Worm (Caenorhabditis elegans) whole organism, late embryonic: Measurements from ENCODE around the gene zyg-1.

Experiments
- C38D4.7 ChIP-seq: fragments of 200-800 bp; sonication (Bioruptor generic); optimal IDR thresholded peaks from 2 replicates; lab custom pipeline; 2018; ENCODE audit warnings: mild to moderate bottlenecking, missing genetic modification characterization, moderate library complexity, missing compliant biosample characterization
- T23F11.4 ChIP-seq: fragments of 200-800 bp; sonication (Bioruptor generic); optimal IDR thresholded peaks from 2 replicates; lab custom pipeline; 2018; ENCODE audit warnings: mild to moderate bottlenecking, missing genetic modification characterization, missing compliant biosample characterization
- Y22D7AL.16 ChIP-seq: sonication (generic microtip); optimal IDR thresholded peaks from 2 replicates; lab custom pipeline; 2016; ENCODE audit warnings: missing genetic modification characterization, missing compliant biosample characterization
- ceh-14 ChIP-seq: sonication (generic microtip); optimal IDR thresholded peaks from 2 replicates; lab custom pipeline; 2016; ENCODE audit warnings: missing genotype, missing genetic modification characterization, missing compliant biosample characterization
- ceh-18 ChIP-seq: sonication (generic microtip); optimal IDR thresholded peaks from 2 replicates; lab custom pipeline; 2016; ENCODE audit warnings: missing genetic modification characterization, missing compliant biosample characterization
- ceh-2 ChIP-seq: sonication (generic microtip); optimal IDR thresholded peaks from 2 replicates; lab custom pipeline; 2016; ENCODE audit warnings: missing genotype, missing genetic modification characterization, missing compliant biosample characterization
- ceh-24 ChIP-seq: sonication (generic microtip); optimal IDR thresholded peaks from 2 replicates; lab custom pipeline; 2016; ENCODE audit warnings: mild to moderate bottlenecking, missing genetic modification characterization, missing compliant biosample characterization
- ceh-31 ChIP-seq: sonication (generic microtip); optimal IDR thresholded peaks from 2 replicates; lab custom pipeline; 2016; ENCODE audit warnings: missing genetic modification characterization, missing compliant biosample characterization
- ceh-48 ChIP-seq: sonication (generic microtip); optimal IDR thresholded peaks from 2 replicates; lab custom pipeline; 2016; ENCODE audit warnings: missing genetic modification characterization, inconsistent platforms, missing compliant biosample characterization
- ceh-9 ChIP-seq: sonication (generic microtip); optimal IDR thresholded peaks from 2 replicates; lab custom pipeline; 2016; ENCODE audit warnings: mild to moderate bottlenecking, missing genetic modification characterization, inconsistent platforms, missing compliant biosample characterization
- dmd-4 ChIP-seq: sonication (generic microtip); optimal IDR thresholded peaks from 2 replicates; lab custom pipeline; 2016; ENCODE audit warnings: borderline replicate concordance, missing genetic modification characterization, missing compliant biosample characterization
- dve-1 ChIP-seq: sonication (generic microtip); optimal IDR thresholded peaks from 2 replicates; lab custom pipeline; 2017; ENCODE audit warnings: antibody characterized with exemption, mild to moderate bottlenecking, missing genetic modification characterization, missing compliant biosample characterization
- elt-2 ChIP-seq: sonication (generic microtip); optimal IDR thresholded peaks from 2 replicates; lab custom pipeline; 2016; ENCODE audit warnings: missing genetic modification reagents, missing genetic modification characterization, missing compliant biosample characterization
- eyg-1 ChIP-seq: sonication (generic microtip); optimal IDR thresholded peaks from 2 replicates; lab custom pipeline; 2016; ENCODE audit warnings: missing genotype, missing genetic modification characterization, missing compliant biosample characterization
- fkh-6 ChIP-seq: sonication (generic microtip); optimal IDR thresholded peaks from 2 replicates; lab custom pipeline; 2016; ENCODE audit warnings: missing genetic modification characterization, missing compliant biosample characterization
- hlh-13 ChIP-seq: fragments of 200-800 bp; sonication (Bioruptor generic); optimal IDR thresholded peaks from 2 replicates; lab custom pipeline; 2018; ENCODE audit warnings: mild to moderate bottlenecking, missing genetic modification characterization, missing compliant biosample characterization
- hlh-6 ChIP-seq: sonication (generic microtip); optimal IDR thresholded peaks from 2 replicates; lab custom pipeline; 2016; ENCODE audit warnings: missing genotype, missing genetic modification characterization, missing compliant biosample characterization
- hlh-8 ChIP-seq: sonication (generic microtip); optimal IDR thresholded peaks from 2 replicates; lab custom pipeline; 2016; ENCODE audit warnings: missing genotype, missing genetic modification characterization, missing compliant biosample characterization
- lim-6 ChIP-seq: sonication (generic microtip); optimal IDR thresholded peaks from 2 replicates; lab custom pipeline; 2016; ENCODE audit warnings: missing genetic modification characterization, missing compliant biosample characterization
- lin-11 ChIP-seq: fragments of 200-800 bp; sonication (Bioruptor generic); optimal IDR thresholded peaks from 2 replicates; lab custom pipeline; 2018; ENCODE audit warnings: mild to moderate bottlenecking, missing genetic modification characterization, missing compliant biosample characterization
- madf-2 ChIP-seq: sonication (generic microtip); optimal IDR thresholded peaks from 2 replicates; lab custom pipeline; 2017; ENCODE audit warnings: missing genetic modification characterization, missing compliant biosample characterization
- nfya-1 ChIP-seq: sonication (generic microtip); optimal IDR thresholded peaks from 2 replicates; lab custom pipeline; 2017; ENCODE audit warnings: missing genetic modification characterization, mild to moderate bottlenecking, missing compliant biosample characterization, antibody characterized with exemption, moderate library complexity
- nhr-11 ChIP-seq: fragments of 150-350 bp; optimal IDR thresholded peaks from 2 replicates; lab custom pipeline; 2014; ENCODE audit warnings: missing biosample characterization, missing genetic modification characterization
- nhr-232 ChIP-seq: sonication (generic microtip); optimal IDR thresholded peaks from 2 replicates; lab custom pipeline; 2016; ENCODE audit warnings: missing genetic modification characterization, missing compliant biosample characterization
- odd-2 ChIP-seq: sonication (generic microtip); optimal IDR thresholded peaks from 2 replicates; lab custom pipeline; 2017; ENCODE audit warnings: antibody characterized with exemption, mild to moderate bottlenecking, missing genetic modification characterization, missing compliant biosample characterization
- pag-3 ChIP-seq: sonication (generic microtip); optimal IDR thresholded peaks from 2 replicates; lab custom pipeline; 2016; ENCODE audit warnings: missing compliant biosample characterization, missing genetic modification characterization, borderline replicate concordance
- pat-9 ChIP-seq: fragments of 200-800 bp; sonication (Bioruptor generic); optimal IDR thresholded peaks from 2 replicates; lab custom pipeline; 2018; ENCODE audit warnings: mild to moderate bottlenecking, missing genetic modification characterization, moderate library complexity, missing compliant biosample characterization
- pax-1 ChIP-seq: fragments of 150-350 bp; optimal IDR thresholded peaks from 2 replicates; lab custom pipeline; 2014; ENCODE audit warnings: missing biosample characterization, missing genetic modification characterization
- pqm-1 ChIP-seq: sonication (generic microtip); optimal IDR thresholded peaks from 2 replicates; lab custom pipeline; 2016; ENCODE audit warnings: missing genetic modification characterization, missing compliant biosample characterization
- pros-1 ChIP-seq: fragments of 150-350 bp; optimal IDR thresholded peaks from 2 replicates; lab custom pipeline; 2014; ENCODE audit warnings: missing biosample characterization, missing genetic modification reagents, missing genetic modification characterization
- rnt-1 ChIP-seq: sonication (generic microtip); optimal IDR thresholded peaks from 2 replicates; lab custom pipeline; 2016; ENCODE audit warnings: missing genetic modification characterization, missing compliant biosample characterization
- sdc-2 ChIP-seq: sonication (generic microtip); optimal IDR thresholded peaks from 2 replicates; lab custom pipeline; 2016; ENCODE audit warnings: missing genotype, missing genetic modification characterization, missing compliant biosample characterization
- sox-4 ChIP-seq: sonication (generic microtip); optimal IDR thresholded peaks from 2 replicates; lab custom pipeline; 2017; ENCODE audit warnings: mild to moderate bottlenecking, missing genetic modification characterization, inconsistent platforms, missing compliant biosample characterization
- tbx-7 ChIP-seq: sonication (generic microtip); optimal IDR thresholded peaks from 2 replicates; lab custom pipeline; 2016; ENCODE audit warnings: missing genotype, missing genetic modification characterization, missing compliant biosample characterization
- ttx-3 ChIP-seq: sonication (generic microtip); optimal IDR thresholded peaks from 2 replicates; lab custom pipeline; 2016; ENCODE audit warnings: missing genetic modification reagents, missing genetic modification characterization, missing compliant biosample characterization
- unc-3 ChIP-seq, 2 experiments: fragments of 200-800 bp in 1 of 2; sonication (Bioruptor generic) in 1 of 2; sonication (generic microtip) in 1 of 2; conservative IDR thresholded peaks in 1 of 2; optimal IDR thresholded peaks in 1 of 2; 2 replicates each; pipeline versions ENCODE4 v1.3.6 to Lab custom; 2016 to 2022; ENCODE audit warnings: missing compliant biosample characterization in 2 of 2, missing genetic modification characterization in 2 of 2, missing genetic modification reagents in 1 of 2
- unc-42 ChIP-seq: sonication (generic microtip); optimal IDR thresholded peaks from 2 replicates; lab custom pipeline; 2016; ENCODE audit warnings: missing genotype, missing genetic modification characterization, missing compliant biosample characterization
- unc-86 ChIP-seq: sonication (generic microtip); optimal IDR thresholded peaks from 2 replicates; lab custom pipeline; 2016; ENCODE audit warnings: missing genetic modification characterization, missing compliant biosample characterization
- ztf-16 ChIP-seq: sonication (generic microtip); optimal IDR thresholded peaks from 2 replicates; lab custom pipeline; 2017; ENCODE audit warnings: missing genetic modification characterization, missing compliant biosample characterization

The zyg-1 gene

ce11 chrII:5693893-5694292 lies 44.3 kb downstream of the zyg-1 start, which contains the start of gene C25H3.3:
Gene C25H3.3 (plus strand): TSS chrII:5694193.
- no peak for TF ChIP-seq ttx-3 (tag; lab: Kevin White, UChicago)
- TF ChIP-seq fkh-6, result no peak
- TF ChIP-seq pqm-1 (tag; lab: Kevin White, UChicago), result no peak
- no peak for TF ChIP-seq Y22D7AL.16 (tag; lab: Kevin White, UChicago)
- no peak for TF ChIP-seq hlh-13
- no peak for TF ChIP-seq pat-9
- TF ChIP-seq lin-11 (tag; lab: Kevin White, UChicago), result no peak
- TF ChIP-seq dve-1, result no peak
- TF ChIP-seq pag-3, result no peak

ce11 chrII:5694798-5695197 lies 45.2 kb downstream of the zyg-1 start, which contains the start of gene C25H3.14:
Gene C25H3.14 (plus strand): TSS chrII:5695098.
- TF ChIP-seq unc-3 (GFP tag; conservative IDR thresholded peaks at IDR 0.05; lab: Robert Waterston, UW) (no peak), unc-3 (tag; optimal IDR thresholded peaks at IDR 0.05; lab: Kevin White, UChicago) (no peak), ceh-18 (tag; lab: Kevin White, UChicago) (no peak), nhr-232 (tag; lab: Kevin White, UChicago) (no peak), hlh-6 (tag; lab: Kevin White, UChicago) (no peak), ceh-9 (tag; lab: Kevin White, UChicago) (no peak)

- TF ChIP-seq pros-1 (tag; lab: Kevin White, UChicago) (no peak), T23F11.4 (GFP tag; lab: Kevin White, UChicago) (no peak), pqm-1 (tag; lab: Kevin White, UChicago) (no peak), unc-86 (tag; lab: Kevin White, UChicago) (no peak), dmd-4 (tag; lab: Kevin White, UChicago) (no peak), fkh-6 (no peak), pax-1 (tag; lab: Kevin White, UChicago) (no peak), ceh-31 (tag; lab: Kevin White, UChicago) (no peak), sox-4 (tag; lab: Kevin White, UChicago) (no peak), nhr-232 (tag; lab: Kevin White, UChicago) (no peak), tbx-7 (tag; lab: Kevin White, UChicago) (no peak)
Observed at ce11 chrII:5696218-5696617, 46.7 kb downstream of the zyg-1 start.

- TF ChIP-seq ceh-24 (no peak), ceh-14 (tag; lab: Kevin White, UChicago) (no peak), ztf-16 (tag; lab: Kevin White, UChicago) (no peak), unc-42 (no peak), madf-2 (tag; lab: Kevin White, UChicago) (no peak), unc-3 (GFP tag; conservative IDR thresholded peaks at IDR 0.05; lab: Robert Waterston, UW) (no peak), unc-3 (tag; optimal IDR thresholded peaks at IDR 0.05; lab: Kevin White, UChicago) (no peak), pax-1 (tag; lab: Kevin White, UChicago) (no peak)
Observed at ce11 chrII:5697338-5697737, 47.8 kb downstream of the zyg-1 start.

ce11 chrII:5698254-5698653 lies 48.7 kb downstream of the zyg-1 start:
- peak; percentile 29 for TF ChIP-seq elt-2 (tag; lab: Kevin White, UChicago)
- no peak for TF ChIP-seq C38D4.7 (GFP tag; lab: Kevin White, UChicago)

ce11 chrII:5698869-5699268 lies 49.3 kb downstream of the zyg-1 start, which contains the start of the genes C25H3.10 and C25H3.1:
Gene C25H3.10 (minus strand): TSS chrII:5698969.
Gene C25H3.1 (plus strand): TSS chrII:5699071.
- TF ChIP-seq ceh-2 (no peak), pag-3 (no peak), nhr-11 (tag; lab: Kevin White, UChicago) (no peak), nfya-1 (tag; lab: Kevin White, UChicago) (no peak), rnt-1 (tag; lab: Kevin White, UChicago) (no peak), pros-1 (tag; lab: Kevin White, UChicago) (no peak), C38D4.7 (GFP tag; lab: Kevin White, UChicago) (no peak), pax-1 (tag; lab: Kevin White, UChicago) (no peak), hlh-8 (no peak), sox-4 (tag; lab: Kevin White, UChicago) (no peak), ceh-48 (tag; lab: Kevin White, UChicago) (no peak), Y22D7AL.16 (tag; lab: Kevin White, UChicago) (no peak), odd-2 (tag; lab: Kevin White, UChicago) (no peak), unc-42 (no peak), fkh-6 (no peak), sdc-2 (tag; lab: Kevin White, UChicago) (no peak), ceh-18 (tag; lab: Kevin White, UChicago) (no peak), eyg-1 (tag; lab: Kevin White, UChicago) (no peak), lim-6 (no peak), hlh-13 (no peak)
